Fruit fly (Drosophila melanogaster) whole organism, embryonic: ENCODE results near the gene CG13248.

Source experiments
- Blimp-1 ChIP-seq: fragments of 200-800 bp; sonication (Bioruptor generic); optimal IDR thresholded peaks from 3 replicates; lab custom pipeline; 2018; ENCODE audit warnings: missing biosample characterization, missing genetic modification characterization, mild to moderate bottlenecking, moderate library complexity, missing genetic modification reagents
- CG13123 ChIP-seq: fragments of 200-800 bp; sonication (Bioruptor generic); optimal IDR thresholded peaks from 2 replicates; lab custom pipeline; 2016; ENCODE audit warnings: missing biosample characterization, missing genetic modification characterization
- CG13287 ChIP-seq: fragments of 200-800 bp; sonication (Bioruptor generic); IDR thresholded peaks from 2 replicates; pipeline ENCODE4 v1.3.6; 2022; ENCODE audit warnings: missing biosample characterization, missing genetic modification characterization; ENCODE audit not compliant: partially characterized antibody
- CG15696 ChIP-seq: fragments of 200-800 bp; sonication (Bioruptor generic); optimal IDR thresholded peaks from 2 replicates; lab custom pipeline; 2019; ENCODE audit warnings: missing biosample characterization, mild to moderate bottlenecking, missing genetic modification characterization, moderate library complexity
- CG16779 ChIP-seq: fragments of 200-800 bp; sonication (Bioruptor generic); IDR thresholded peaks from 2 replicates; pipeline ENCODE4 v1.3.6; 2022; ENCODE audit warnings: missing biosample characterization, missing genetic modification characterization
- CG1832 ChIP-seq: fragments of 200-800 bp; sonication (Bioruptor generic); optimal IDR thresholded peaks from 2 replicates; lab custom pipeline; 2017; ENCODE audit warnings: missing biosample characterization, mild to moderate bottlenecking, missing genetic modification characterization, inconsistent platforms
- CG2678 ChIP-seq: fragments of 200-800 bp; sonication (Bioruptor generic); optimal IDR thresholded peaks from 3 replicates; lab custom pipeline; 2019; ENCODE audit warnings: missing biosample characterization, mild to moderate bottlenecking, missing genetic modification characterization, moderate library complexity
- CG30403 ChIP-seq: fragments of 200-800 bp; sonication (Bioruptor generic); optimal IDR thresholded peaks from 3 replicates; lab custom pipeline; 2016; ENCODE audit warnings: missing biosample characterization, missing genetic modification characterization
- CG33213 ChIP-seq: fragments of 200-800 bp; sonication (Bioruptor generic); optimal IDR thresholded peaks from 3 replicates; lab custom pipeline; 2016; ENCODE audit warnings: missing biosample characterization, missing genetic modification characterization
- CG34376 ChIP-seq: fragments of 200-800 bp; sonication (Bioruptor generic); optimal IDR thresholded peaks from 2 replicates; lab custom pipeline; 2018; ENCODE audit warnings: missing biosample characterization, mild to moderate bottlenecking, missing genetic modification characterization
- CG34422 ChIP-seq: fragments of 200-800 bp; sonication (Bioruptor generic); IDR thresholded peaks from 3 replicates; pipeline ENCODE4 v1.3.6; 2022; ENCODE audit warnings: missing biosample characterization, missing genetic modification characterization
- CG42726 ChIP-seq: fragments of 200-800 bp; sonication (Bioruptor generic); IDR thresholded peaks from 2 replicates; pipeline ENCODE4 v1.3.6; 2022; ENCODE audit warnings: missing biosample characterization, missing genetic modification characterization; ENCODE audit not compliant: partially characterized antibody
- CG4404 ChIP-seq: fragments of 200-800 bp; sonication (Bioruptor generic); IDR thresholded peaks from 2 replicates; pipeline ENCODE4 v1.3.6; 2022; ENCODE audit warnings: missing biosample characterization, missing genetic modification characterization
- CG4424 ChIP-seq: fragments of 200-800 bp; sonication (Bioruptor generic); optimal IDR thresholded peaks from 3 replicates; lab custom pipeline; 2016; ENCODE audit warnings: missing biosample characterization, missing genetic modification characterization
- CG5245 ChIP-seq: fragments of 200-800 bp; sonication (Bioruptor generic); optimal IDR thresholded peaks from 3 replicates; lab custom pipeline; 2016; ENCODE audit warnings: missing biosample characterization, missing genetic modification characterization
- CG9437 ChIP-seq: fragments of 200-800 bp; sonication (Bioruptor generic); optimal IDR thresholded peaks from 2 replicates; lab custom pipeline; 2018; ENCODE audit warnings: missing biosample characterization, mild to moderate bottlenecking, missing genetic modification characterization
- Chrac-16 ChIP-seq: fragments of 200-800 bp; sonication (Bioruptor generic); optimal IDR thresholded peaks from 3 replicates; lab custom pipeline; 2016; ENCODE audit warnings: missing biosample characterization, missing genetic modification characterization
- Dp ChIP-seq: fragments of 200-800 bp; sonication (Bioruptor generic); optimal IDR thresholded peaks from 2 replicates; lab custom pipeline; 2018; ENCODE audit warnings: missing biosample characterization, mild to moderate bottlenecking, missing genetic modification characterization, moderate library complexity
- Ets65A ChIP-seq: fragments of 200-800 bp; sonication (Bioruptor generic); peaks from one replicate; lab custom pipeline; 2016; ENCODE audit warnings: missing biosample characterization, missing genetic modification characterization
- Gsc ChIP-seq: fragments of 200-800 bp; sonication (Bioruptor generic); IDR thresholded peaks from 2 replicates; pipeline ENCODE4 v1.3.6; 2022; ENCODE audit warnings: missing biosample characterization, missing genetic modification characterization
- H2.0 ChIP-seq: fragments of 200-800 bp; sonication (Bioruptor generic); IDR thresholded peaks from 2 replicates; pipeline ENCODE4 v1.3.6; 2022; ENCODE audit warnings: missing biosample characterization, missing genetic modification characterization
- Hmx ChIP-seq: fragments of 200-800 bp; sonication (Bioruptor generic); optimal IDR thresholded peaks from 2 replicates; lab custom pipeline; 2016; ENCODE audit warnings: missing biosample characterization, missing genetic modification characterization
- Hr3 ChIP-seq: fragments of 200-800 bp; sonication (Bioruptor generic); optimal IDR thresholded peaks from 3 replicates; lab custom pipeline; 2016; ENCODE audit warnings: missing biosample characterization, missing genetic modification characterization
- Lhr ChIP-seq: fragments of 200-800 bp; sonication (Bioruptor generic); optimal IDR thresholded peaks from 3 replicates; lab custom pipeline; 2017; ENCODE audit warnings: mild to moderate bottlenecking, missing biosample characterization, missing genetic modification reagents, missing genetic modification characterization
- Meics ChIP-seq: fragments of 200-800 bp; sonication (Bioruptor generic); optimal IDR thresholded peaks from 2 replicates; lab custom pipeline; 2017; ENCODE audit warnings: missing biosample characterization, mild to moderate bottlenecking, missing genetic modification characterization
- Mrtf ChIP-seq: fragments of 200-800 bp; sonication (Bioruptor generic); IDR thresholded peaks from 3 replicates; pipeline ENCODE4 v1.3.6; 2022; ENCODE audit warnings: missing biosample characterization, missing genetic modification characterization
- Trl ChIP-seq, 3 experiments: fragments of >200 bp in 2 of 3; fragments of 200-800 bp in 1 of 3; sonication (Bioruptor generic) in 1 of 3; optimal IDR thresholded peaks; 2 replicates in 1 of 3; 3 replicates in 2 of 3; lab custom pipeline; 2016 to 2017; ENCODE audit warnings: missing biosample characterization in 1 of 3, missing genetic modification characterization in 1 of 3
- Xbp1 ChIP-seq: fragments of 200-800 bp; sonication (Bioruptor generic); optimal IDR thresholded peaks from 3 replicates; lab custom pipeline; 2016; ENCODE audit warnings: missing biosample characterization, mild to moderate bottlenecking, missing genetic modification characterization
- amos ChIP-seq: fragments of 200-800 bp; sonication (Bioruptor generic); IDR thresholded peaks from 2 replicates; pipeline ENCODE4 v1.3.6; 2022; ENCODE audit warnings: missing biosample characterization, missing genetic modification characterization; ENCODE audit not compliant: partially characterized antibody
- cg ChIP-seq: fragments of 200-800 bp; sonication (Bioruptor generic); optimal IDR thresholded peaks from 3 replicates; lab custom pipeline; 2019; ENCODE audit warnings: missing biosample characterization, mild to moderate bottlenecking, missing genetic modification characterization, moderate library complexity
- ci ChIP-seq: fragments of 200-800 bp; sonication (Bioruptor generic); IDR thresholded peaks from 3 replicates; pipeline ENCODE4 v1.3.6; 2022; ENCODE audit warnings: missing biosample characterization, missing genetic modification characterization
- corto ChIP-seq: fragments of 200-800 bp; sonication (Bioruptor generic); optimal IDR thresholded peaks from 2 replicates; lab custom pipeline; 2016; ENCODE audit warnings: missing biosample characterization, mild to moderate bottlenecking, missing genetic modification characterization, moderate library complexity
- cwo ChIP-seq: fragments of 200-800 bp; sonication (Bioruptor generic); optimal IDR thresholded peaks from 3 replicates; lab custom pipeline; 2017; ENCODE audit warnings: missing biosample characterization, missing genetic modification characterization, mild to moderate bottlenecking, moderate library complexity, missing genetic modification reagents
- dati ChIP-seq: fragments of 200-800 bp; sonication (Bioruptor generic); IDR thresholded peaks from 2 replicates; pipeline ENCODE4 v1.3.6; 2022; ENCODE audit warnings: missing biosample characterization, missing genetic modification characterization
- fd96Cb ChIP-seq: fragments of 200-800 bp; sonication (Bioruptor generic); optimal IDR thresholded peaks from 2 replicates; lab custom pipeline; 2018; ENCODE audit warnings: missing biosample characterization, mild to moderate bottlenecking, missing genetic modification characterization, moderate library complexity
- fu2 ChIP-seq: fragments of 200-800 bp; sonication (Bioruptor generic); optimal IDR thresholded peaks from 2 replicates; lab custom pipeline; 2016; ENCODE audit warnings: missing biosample characterization, missing genetic modification characterization
- gro ChIP-seq: fragments of 200-800 bp; sonication (Bioruptor generic); optimal IDR thresholded peaks from 2 replicates; lab custom pipeline; 2016; ENCODE audit warnings: missing biosample characterization, missing genetic modification characterization
- h ChIP-seq: fragments of >200 bp; optimal IDR thresholded peaks from 2 replicates; lab custom pipeline; 2017
- her ChIP-seq: fragments of 200-800 bp; sonication (Bioruptor generic); optimal IDR thresholded peaks from 2 replicates; lab custom pipeline; 2016; ENCODE audit warnings: missing biosample characterization, missing genetic modification characterization
- insv ChIP-seq, 2 experiments: fragments of 200-800 bp; sonication (Bioruptor generic); optimal IDR thresholded peaks; 3 replicates each; lab custom pipeline; 2016 to 2018; ENCODE audit warnings: missing biosample characterization in 2 of 2, missing genetic modification characterization in 2 of 2
- lab ChIP-seq: fragments of 200-800 bp; sonication (Bioruptor generic); optimal IDR thresholded peaks from 3 replicates; lab custom pipeline; 2017; ENCODE audit warnings: missing biosample characterization, missing genetic modification characterization, mild to moderate bottlenecking, moderate library complexity, missing genetic modification reagents
- odd ChIP-seq: fragments of 200-800 bp; sonication (Bioruptor generic); optimal IDR thresholded peaks from 2 replicates; lab custom pipeline; 2017; ENCODE audit warnings: missing biosample characterization, mild to moderate bottlenecking, missing genetic modification characterization
- phol ChIP-seq: fragments of 200-800 bp; sonication (Bioruptor generic); optimal IDR thresholded peaks from 3 replicates; lab custom pipeline; 2018; ENCODE audit warnings: missing biosample characterization, mild to moderate bottlenecking, missing genetic modification characterization, moderate library complexity
- sens ChIP-seq: fragments of 200-800 bp; sonication (Bioruptor generic); peaks from one replicate; lab custom pipeline; 2016; ENCODE audit warnings: missing biosample characterization, missing genetic modification characterization
- seq ChIP-seq: fragments of 200-800 bp; sonication (Bioruptor generic); IDR thresholded peaks from 2 replicates; pipeline ENCODE4 v1.3.6; 2022; ENCODE audit warnings: missing biosample characterization, missing genetic modification characterization
- sr ChIP-seq: fragments of 200-800 bp; sonication (Bioruptor generic); IDR thresholded peaks from 3 replicates; pipeline ENCODE4 v1.3.6; 2022; ENCODE audit warnings: missing biosample characterization, missing genetic modification characterization
- tgo ChIP-seq: fragments of 200-800 bp; sonication (Bioruptor generic); IDR thresholded peaks from 3 replicates; pipeline ENCODE4 v1.3.6; 2022; ENCODE audit warnings: missing biosample characterization, missing genetic modification characterization
- wek ChIP-seq: fragments of 200-800 bp; sonication (Bioruptor generic); optimal IDR thresholded peaks from 3 replicates; lab custom pipeline; 2018; ENCODE audit warnings: missing biosample characterization, mild to moderate bottlenecking, missing genetic modification characterization, moderate library complexity

The CG13248 gene

dm6 chr3L:20398243-20399222 is 11.8 kb downstream of the CG13248 start (continued):
- peak; percentile 86 for TF ChIP-seq CG9437 (GFP tag; lab: Kevin White, UChicago)
- TF ChIP-seq dati (GFP tag; lab: Robert Waterston, UW) = 0 out of 2 replicates have a peak, but pooled peaks have one; percentile 28
- TF ChIP-seq sr = no peak
- peak; percentile 51 to 67 for TF ChIP-seq Trl (optimal IDR thresholded peaks at IDR 0.05; lab: Kevin White, UChicago)
- TF ChIP-seq Trl (GFP tag; optimal IDR thresholded peaks at IDR 0.05; lab: Kevin White, UChicago) = peak; percentile 65
- TF ChIP-seq CG13123 = peak; percentile 42
- TF ChIP-seq CG4424 (GFP tag; lab: Kevin White, UChicago) = peak; percentile 91
- peak; percentile 82 for TF ChIP-seq Meics (GFP tag; lab: Kevin White, UChicago)
- peak; percentile 86 for TF ChIP-seq seq
- peak; percentile 48 for TF ChIP-seq her
- peak; percentile 70; the same call in 2 of the 3 replicates for TF ChIP-seq CG34422
- peak; percentile 71 for TF ChIP-seq CG34376 (GFP tag; lab: Kevin White, UChicago)
- peak; percentile 93 for TF ChIP-seq CG2678
- TF ChIP-seq gro (GFP tag; lab: Kevin White, UChicago) = peak; percentile 79
- no peak for TF ChIP-seq h (lab: Kevin White, UChicago)
- TF ChIP-seq odd = peak; percentile 82
- TF ChIP-seq Mrtf (GFP tag; lab: Robert Waterston, UW) = peak; percentile 63; the same call in 1 of the 3 replicates
- peak; percentile 81 for TF ChIP-seq Blimp-1 (GFP tag; lab: Kevin White, UChicago)
- peak; percentile 71 for TF ChIP-seq corto (GFP tag; lab: Kevin White, UChicago)
- TF ChIP-seq fd96Cb (tag; lab: Kevin White, UChicago) = peak; percentile 82
- peak; percentile 91 for TF ChIP-seq Ets65A (GFP tag; lab: Kevin White, UChicago)
- no peak for TF ChIP-seq CG16779
- TF ChIP-seq insv (GFP tag; optimal IDR thresholded peaks at IDR 0.05; lab: Kevin White, UChicago) = peak in 1 of 2 experiments; percentile 12
- peak; percentile 47 for TF ChIP-seq CG33213 (GFP tag; lab: Kevin White, UChicago)
- peak; percentile 18; the same call in 1 of the 2 replicates for TF ChIP-seq CG13287 (GFP tag; lab: Robert Waterston, UW)
- peak; percentile 43 for TF ChIP-seq Lhr
- peak; percentile 51 for TF ChIP-seq cg (GFP tag; lab: Kevin White, UChicago)
- peak; percentile 79 for TF ChIP-seq tgo (GFP tag; lab: Robert Waterston, UW)
- peak; percentile 37 for TF ChIP-seq wek (GFP tag; lab: Kevin White, UChicago)
- peak; percentile 70 for TF ChIP-seq CG5245 (GFP tag; lab: Kevin White, UChicago)
- peak; percentile 48 for TF ChIP-seq CG15696 (tag; lab: Kevin White, UChicago)
- TF ChIP-seq phol = peak; percentile 91
- TF ChIP-seq CG1832 (GFP tag; lab: Kevin White, UChicago) = peak; percentile 38
- TF ChIP-seq Hr3 (GFP tag; lab: Kevin White, UChicago) = peak; percentile 82
- peak; percentile 97 for TF ChIP-seq sens (GFP tag; lab: Kevin White, UChicago)
- TF ChIP-seq Xbp1 (GFP tag; lab: Kevin White, UChicago) = peak; percentile 85
- no peak for TF ChIP-seq amos (GFP tag; lab: Robert Waterston, UW)
- peak; percentile 91 for TF ChIP-seq CG30403
- peak; percentile 48; the same call in 2 of the 3 replicates for TF ChIP-seq ci (GFP tag; lab: Robert Waterston, UW)
- peak; percentile 71 for TF ChIP-seq Chrac-16 (GFP tag; lab: Kevin White, UChicago)
- peak; percentile 88 for TF ChIP-seq lab (GFP tag; lab: Kevin White, UChicago)
- no peak for TF ChIP-seq Gsc (GFP tag; lab: Robert Waterston, UW)
- peak; percentile 72 for TF ChIP-seq H2.0 (GFP tag; lab: Robert Waterston, UW)
- TF ChIP-seq Hmx = peak; percentile 69
- TF ChIP-seq CG4404 = no peak
- peak; percentile 81 for TF ChIP-seq cwo (GFP tag; lab: Kevin White, UChicago)
- peak; percentile 70 for TF ChIP-seq fu2 (GFP tag; lab: Kevin White, UChicago)
- no peak for TF ChIP-seq Dp (GFP tag; lab: Kevin White, UChicago)
- no peak for TF ChIP-seq CG42726 (GFP tag; lab: Robert Waterston, UW)
